Worm (Caenorhabditis elegans): Measurements from ENCODE around the gene F48F7.5.

DNA sequence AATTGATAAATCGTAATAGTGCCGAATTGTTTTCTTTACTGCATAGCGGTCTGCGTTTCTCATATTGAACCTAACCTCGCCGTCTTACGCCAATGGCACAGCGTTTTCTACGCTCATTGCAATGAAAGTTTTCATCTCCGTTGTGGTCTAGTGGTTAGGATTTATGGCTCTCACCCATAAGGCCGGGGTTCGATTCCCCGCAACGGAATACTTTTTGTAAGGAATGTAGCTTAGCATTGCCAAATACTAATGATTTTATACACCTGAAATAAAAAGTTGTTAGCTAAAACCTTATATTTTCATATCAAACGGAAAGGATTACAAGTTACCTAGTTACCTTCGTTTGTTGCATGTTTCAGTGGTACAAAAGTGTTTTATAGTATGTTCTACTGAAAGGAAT is 40.4 kb downstream of the F48F7.5 start:
- TF ChIP-seq hnd-1 (tag; optimal IDR thresholded peaks at IDR 0.05) (peak; percentile 73), hmbx-1 (tag; optimal IDR thresholded peaks at IDR 0.05) (peak; percentile 49), aly-1 (tag; optimal IDR thresholded peaks at IDR 0.05) (peak; percentile 69), flt-1 (GFP tag; IDR thresholded peaks at IDR 0.05) (peak; percentile 83), ama-1 (optimal IDR thresholded peaks at IDR 0.05) (no peak), ceh-36 (tag; optimal IDR thresholded peaks at IDR 0.05) (peak; percentile 79), hmg-4 (GFP tag; optimal IDR thresholded peaks at IDR 0.05) (peak; percentile 79), F13C5.2 (tag; optimal IDR thresholded peaks at IDR 0.05) (peak; percentile 79), scrt-1 (GFP tag; IDR thresholded peaks at IDR 0.05) (peak; percentile 85), tbx-37 (GFP tag; conservative IDR thresholded peaks at IDR 0.05) (peak; percentile 66), pes-1 (GFP tag; IDR thresholded peaks at IDR 0.05) (peak; percentile 86)
